Worm (Caenorhabditis elegans) whole organism, young adult: ENCODE measurements around the gene crn-7.

Experiments used
- B0336.3 ChIP-seq: fragments of 200-800 bp; sonication (Bioruptor generic); IDR thresholded peaks from 2 replicates; pipeline ENCODE4 v1.3.6; 2022; ENCODE audit warnings: missing genetic modification characterization, missing compliant biosample characterization
- C17E4.6 ChIP-seq: fragments of 200-800 bp; sonication (Bioruptor generic); IDR thresholded peaks from 2 replicates; pipeline ENCODE4 v1.3.6; 2022; ENCODE audit warnings: missing genetic modification reagents, missing genetic modification characterization, missing compliant biosample characterization
- F49E8.2 ChIP-seq: sonication (generic microtip); optimal IDR thresholded peaks from 3 replicates; lab custom pipeline; 2017; ENCODE audit warnings: missing genetic modification characterization, mild to moderate bottlenecking, missing compliant biosample characterization, antibody characterized with exemption, moderate library complexity; ENCODE audit not compliant: insufficient read depth
- F57A8.1 ChIP-seq: fragments of 200-800 bp; sonication (Bioruptor generic); optimal IDR thresholded peaks from 2 replicates; lab custom pipeline; 2018; ENCODE audit warnings: mild to moderate bottlenecking, missing genetic modification characterization, moderate library complexity, missing compliant biosample characterization
- Y53G8AR.9 ChIP-seq: fragments of 200-800 bp; sonication (Bioruptor generic); conservative IDR thresholded peaks from 2 replicates; pipeline ENCODE4 v1.3.6; 2022; ENCODE audit warnings: missing genetic modification reagents, missing genetic modification characterization, missing compliant biosample characterization
- Y67H2A.10 ChIP-seq: fragments of 200-800 bp; sonication (Bioruptor generic); conservative IDR thresholded peaks from 2 replicates; pipeline ENCODE4 v1.3.6; 2022; ENCODE audit warnings: missing genetic modification reagents, missing genetic modification characterization, missing compliant biosample characterization
- ZK185.1 ChIP-seq: sonication (generic microtip); optimal IDR thresholded peaks from 2 replicates; lab custom pipeline; 2016; ENCODE audit warnings: mild to moderate bottlenecking, missing genetic modification characterization, missing compliant biosample characterization; ENCODE audit not compliant: poor library complexity, severe bottlenecking
- aptf-3 ChIP-seq: fragments of 200-800 bp; sonication (Bioruptor generic); IDR thresholded peaks from 2 replicates; pipeline ENCODE4 v1.3.6; 2022; ENCODE audit warnings: missing genetic modification characterization, missing compliant biosample characterization
- athp-1 ChIP-seq: sonication (generic microtip); optimal IDR thresholded peaks from 2 replicates; lab custom pipeline; 2017; ENCODE audit warnings: mild to moderate bottlenecking, missing genetic modification characterization, missing compliant biosample characterization
- attf-3 ChIP-seq: fragments of 200-800 bp; sonication (Bioruptor generic); conservative IDR thresholded peaks from 2 replicates; pipeline ENCODE4 v1.3.6; 2022; ENCODE audit warnings: missing genetic modification reagents, missing genetic modification characterization, missing compliant biosample characterization
- attf-5 ChIP-seq: fragments of 200-800 bp; sonication (Bioruptor generic); optimal IDR thresholded peaks from 2 replicates; lab custom pipeline; 2018; ENCODE audit warnings: mild to moderate bottlenecking, missing genetic modification characterization, missing compliant biosample characterization
- cebp-1 ChIP-seq, 2 experiments: fragments of 200-800 bp in 1 of 2; sonication (Bioruptor generic) in 1 of 2; sonication (generic microtip) in 1 of 2; IDR thresholded peaks in 1 of 2; optimal IDR thresholded peaks in 1 of 2; 2 replicates each; pipeline versions ENCODE4 v1.3.6 to Lab custom; 2017 to 2022; ENCODE audit warnings: missing compliant biosample characterization in 2 of 2, missing genetic modification characterization in 2 of 2, mild to moderate bottlenecking in 1 of 2, missing genetic modification reagents in 1 of 2, moderate library complexity in 1 of 2
- cebp-2 ChIP-seq: fragments of 200-800 bp; sonication (Bioruptor generic); IDR thresholded peaks from 2 replicates; pipeline ENCODE4 v1.3.6; 2022; ENCODE audit warnings: missing genetic modification characterization, missing compliant biosample characterization
- ceh-100 ChIP-seq: fragments of 200-800 bp; sonication (Bioruptor generic); IDR thresholded peaks from 2 replicates; pipeline ENCODE4 v1.3.6; 2022; ENCODE audit warnings: missing genetic modification reagents, missing genetic modification characterization, missing compliant biosample characterization
- ceh-58 ChIP-seq: fragments of 200-800 bp; sonication (Bioruptor generic); IDR thresholded peaks from 2 replicates; pipeline ENCODE4 v1.3.6; 2022; ENCODE audit warnings: missing genetic modification characterization, missing compliant biosample characterization
- dpff-1 ChIP-seq: sonication (generic microtip); optimal IDR thresholded peaks from 2 replicates; lab custom pipeline; 2017; ENCODE audit warnings: mild to moderate bottlenecking, missing genetic modification characterization, missing compliant biosample characterization
- efl-1 ChIP-seq: fragments of 150-350 bp; optimal IDR thresholded peaks from 2 replicates; lab custom pipeline; 2014; ENCODE audit warnings: missing biosample characterization, missing genetic modification reagents, missing genetic modification characterization
- ekl-4 ChIP-seq: fragments of 200-800 bp; sonication (Bioruptor generic); IDR thresholded peaks from 2 replicates; pipeline ENCODE4 v1.3.6; 2022; ENCODE audit warnings: missing genetic modification reagents, missing genetic modification characterization, missing compliant biosample characterization
- fkh-3 ChIP-seq: sonication (generic microtip); optimal IDR thresholded peaks from 2 replicates; lab custom pipeline; 2016; ENCODE audit warnings: mild to moderate bottlenecking, missing genetic modification characterization, missing compliant biosample characterization
- hlh-12 ChIP-seq: sonication (generic microtip); optimal IDR thresholded peaks from 2 replicates; lab custom pipeline; 2016; ENCODE audit warnings: missing genetic modification characterization, missing compliant biosample characterization
- hmg-1.2 ChIP-seq: fragments of 200-800 bp; sonication (Bioruptor generic); IDR thresholded peaks from 2 replicates; pipeline ENCODE4 v1.3.6; 2022; ENCODE audit warnings: missing genetic modification reagents, missing genetic modification characterization, missing compliant biosample characterization
- hsf-1 ChIP-seq: fragments of 200-800 bp; sonication (Bioruptor generic); IDR thresholded peaks from 2 replicates; pipeline ENCODE4 v1.3.6; 2022; ENCODE audit warnings: missing genetic modification reagents, missing genetic modification characterization, missing compliant biosample characterization
- let-526 ChIP-seq: fragments of 200-800 bp; sonication (Bioruptor generic); IDR thresholded peaks from 2 replicates; pipeline ENCODE4 v1.3.6; 2022; ENCODE audit warnings: missing genetic modification reagents, missing genetic modification characterization, missing compliant biosample characterization
- lin-35 ChIP-seq, 3 experiments: fragments of 150-350 bp in 2 of 3; sonication (generic microtip) in 1 of 3; optimal IDR thresholded peaks; 2 replicates each; lab custom pipeline; 2014 to 2018; ENCODE audit warnings: missing biosample characterization in 3 of 3, missing genetic modification characterization in 3 of 3, missing genetic modification reagents in 3 of 3
- lin-54 ChIP-seq: fragments of 200-800 bp; sonication (Bioruptor generic); optimal IDR thresholded peaks from 2 replicates; lab custom pipeline; 2018; ENCODE audit warnings: mild to moderate bottlenecking, missing genetic modification characterization, missing compliant biosample characterization
- madf-6 ChIP-seq: fragments of 200-800 bp; sonication (Bioruptor generic); IDR thresholded peaks from 2 replicates; pipeline ENCODE4 v1.3.6; 2022; ENCODE audit warnings: missing genetic modification reagents, missing genetic modification characterization, missing compliant biosample characterization
- mcd-1 ChIP-seq: fragments of 200-800 bp; sonication (Bioruptor generic); IDR thresholded peaks from 2 replicates; pipeline ENCODE4 v1.3.6; 2022; ENCODE audit warnings: missing genetic modification reagents, missing genetic modification characterization, missing compliant biosample characterization
- mel-28 ChIP-seq: sonication (generic microtip); optimal IDR thresholded peaks from 2 replicates; lab custom pipeline; 2016; ENCODE audit warnings: borderline replicate concordance, mild to moderate bottlenecking, missing genetic modification characterization, missing compliant biosample characterization
- nfya-2 ChIP-seq: fragments of 200-800 bp; sonication (Bioruptor generic); IDR thresholded peaks from 2 replicates; pipeline ENCODE4 v1.3.6; 2022; ENCODE audit warnings: missing genetic modification reagents, missing genetic modification characterization, missing compliant biosample characterization
- nfyb-1 ChIP-seq: fragments of 200-800 bp; sonication (Bioruptor generic); IDR thresholded peaks from 2 replicates; pipeline ENCODE4 v1.3.6; 2022; ENCODE audit warnings: missing genetic modification reagents, missing genetic modification characterization, missing compliant biosample characterization
- nhr-80 ChIP-seq: sonication (generic microtip); optimal IDR thresholded peaks from 2 replicates; lab custom pipeline; 2016; ENCODE audit warnings: missing genetic modification characterization, missing compliant biosample characterization
- pbrm-1 ChIP-seq: fragments of 200-800 bp; sonication (Bioruptor generic); IDR thresholded peaks from 2 replicates; pipeline ENCODE4 v1.3.6; 2022; ENCODE audit warnings: missing genetic modification reagents, missing genetic modification characterization, missing compliant biosample characterization
- snpc-3.4 ChIP-seq: sonication (generic microtip); optimal IDR thresholded peaks from 2 replicates; lab custom pipeline; 2017; ENCODE audit warnings: missing genetic modification characterization, mild to moderate bottlenecking, missing compliant biosample characterization, antibody characterized with exemption, moderate library complexity, missing genotype, missing genetic modification reagents
- tbp1 ChIP-seq: fragments of 200-800 bp; sonication (Bioruptor generic); optimal IDR thresholded peaks from 2 replicates; lab custom pipeline; 2018; ENCODE audit warnings: mild to moderate bottlenecking, missing genetic modification characterization, missing compliant biosample characterization
- tlf-1 ChIP-seq: fragments of 200-800 bp; sonication (Bioruptor generic); optimal IDR thresholded peaks from 2 replicates; lab custom pipeline; 2018; ENCODE audit warnings: mild to moderate bottlenecking, missing genetic modification characterization, missing compliant biosample characterization
- zfh-2 ChIP-seq: fragments of 200-800 bp; sonication (Bioruptor generic); conservative IDR thresholded peaks from 2 replicates; pipeline ENCODE4 v1.3.6; 2022; ENCODE audit warnings: missing genetic modification reagents, missing genetic modification characterization, missing compliant biosample characterization
- zim-3 ChIP-seq: sonication (generic microtip); optimal IDR thresholded peaks from 2 replicates; lab custom pipeline; 2017; ENCODE audit warnings: mild to moderate bottlenecking, missing genetic modification characterization, moderate library complexity, missing compliant biosample characterization
- ztf-6 ChIP-seq: fragments of 200-800 bp; sonication (Bioruptor generic); IDR thresholded peaks from 2 replicates; pipeline ENCODE4 v1.3.6; 2022; ENCODE audit warnings: missing genetic modification reagents, missing genetic modification characterization, missing compliant biosample characterization

The crn-7 gene

DNA sequence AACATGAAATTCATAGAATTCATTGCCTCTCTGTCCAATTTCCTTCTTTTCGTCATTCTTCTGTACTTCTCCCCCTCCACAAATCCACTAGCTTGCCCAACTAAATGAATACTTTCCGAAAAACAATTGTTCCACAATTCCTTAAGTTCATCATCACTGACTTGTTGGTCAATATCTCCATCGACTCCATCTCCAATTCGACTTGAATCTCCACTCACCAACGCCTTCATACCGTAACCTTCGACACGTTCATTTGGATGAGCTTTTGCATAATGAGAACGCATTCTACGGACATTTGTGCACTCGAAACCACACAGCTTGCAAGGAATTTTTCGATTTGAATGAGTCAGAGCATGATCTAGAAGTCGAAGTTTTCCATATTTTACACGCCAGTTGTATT, 27.4 kb upstream of the crn-7 start:
- TF ChIP-seq cebp-2 (GFP tag; lab: Robert Waterston, UW) (no peak), C17E4.6 (GFP tag; lab: Robert Waterston, UW) (no peak), ztf-6 (GFP tag; lab: Robert Waterston, UW) (no peak), athp-1 (tag; lab: Kevin White, UChicago) (no peak), fkh-3 (tag; lab: Kevin White, UChicago) (no peak), hlh-12 (tag; lab: Kevin White, UChicago) (no peak)

- TF ChIP-seq efl-1 (GFP tag; lab: Kevin White, UChicago) (no peak), madf-6 (GFP tag; lab: Robert Waterston, UW) (peak; percentile 49; the same call in 1 of the 2 replicates), cebp-1 (GFP tag; IDR thresholded peaks at IDR 0.05; lab: Robert Waterston, UW) (no peak), cebp-1 (tag; optimal IDR thresholded peaks at IDR 0.05; lab: Kevin White, UChicago) (peak; percentile 48), mel-28 (tag; lab: Kevin White, UChicago) (no peak), F57A8.1 (no peak), attf-3 (GFP tag; lab: Robert Waterston, UW) (0 out of 2 replicates have a peak, but pooled peaks have one; percentile 19), hmg-1.2 (GFP tag; lab: Robert Waterston, UW) (peak; percentile 38), let-526 (no peak), snpc-3.4 (tag; lab: Kevin White, UChicago) (peak; percentile 33), zfh-2 (GFP tag; lab: Robert Waterston, UW) (no peak), tbp1 (GFP tag; lab: Kevin White, UChicago) (peak; percentile 25), dpff-1 (tag; lab: Kevin White, UChicago) (no peak), ZK185.1 (tag; lab: Kevin White, UChicago) (no peak), hsf-1 (GFP tag; lab: Robert Waterston, UW) (peak; percentile 40; the same call in 1 of the 2 replicates), nfya-2 (GFP tag; lab: Robert Waterston, UW) (0 out of 2 replicates have a peak, but pooled peaks have one; percentile 69), B0336.3 (GFP tag; lab: Robert Waterston, UW) (peak; percentile 42; the same call in 1 of the 2 replicates), pbrm-1 (GFP tag; lab: Robert Waterston, UW) (peak; percentile 26; the same call in 1 of the 2 replicates), F49E8.2 (no peak), Y53G8AR.9 (GFP tag; lab: Robert Waterston, UW) (peak; percentile 69), zim-3 (tag; lab: Kevin White, UChicago) (no peak), attf-5 (GFP tag; lab: Kevin White, UChicago) (peak; percentile 16), ceh-100 (GFP tag; lab: Robert Waterston, UW) (no peak), lin-35 (GFP tag; optimal IDR thresholded peaks at IDR 0.05; lab: Kevin White, UChicago) (no peak), ekl-4 (GFP tag; lab: Robert Waterston, UW) (peak; percentile 56), nhr-80 (tag; lab: Kevin White, UChicago) (peak; percentile 46), aptf-3 (no peak), Y67H2A.10 (no peak), tlf-1 (GFP tag; lab: Kevin White, UChicago) (peak; percentile 35), mcd-1 (GFP tag; lab: Robert Waterston, UW) (peak; percentile 28; the same call in 1 of the 2 replicates), nfyb-1 (GFP tag; lab: Robert Waterston, UW) (0 out of 2 replicates have a peak, but pooled peaks have one; percentile 31), ceh-58 (GFP tag; lab: Robert Waterston, UW) (0 out of 2 replicates have a peak, but pooled peaks have one; percentile 51), lin-54 (GFP tag; lab: Kevin White, UChicago) (peak; percentile 61)
Measured at ce11 chrIII:8242809-8243208, 25.5 kb upstream of the crn-7 start, which contains the start of gene C02F5.12. Gene C02F5.12 (minus strand): TSS chrIII:8243029.
